Worm (Caenorhabditis elegans): ENCODE data around the gene best-15.

DNA sequence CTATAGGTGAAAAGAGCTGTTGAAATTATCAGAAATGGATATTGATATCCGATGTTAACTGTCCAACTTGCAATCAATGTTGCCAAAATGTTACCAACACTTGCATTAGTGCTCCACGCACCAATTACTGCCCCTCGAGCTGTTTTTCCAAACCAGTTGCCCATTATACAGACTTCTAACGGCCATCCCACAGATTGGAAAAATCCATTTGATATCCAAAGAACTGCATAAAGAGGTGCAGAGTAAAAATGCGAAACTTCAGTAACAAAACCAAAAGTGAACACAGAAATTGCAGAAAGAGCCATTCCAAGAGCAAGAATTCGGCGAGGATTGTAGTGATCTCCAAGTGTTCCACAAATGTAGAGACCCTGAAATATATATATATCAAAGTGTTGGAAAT is 22.0 kb upstream of the best-15 start:
- TF ChIP-seq W03F9.2 (tag; optimal IDR thresholded peaks at IDR 0.05) (no peak), him-1 (tag; optimal IDR thresholded peaks at IDR 0.05) (no peak)
